Worm (Caenorhabditis elegans) whole organism, midembryonic: Measurements from ENCODE around the gene Y53F4B.17.

Experiments used
- T22C8.4 ChIP-seq: fragments of 200-800 bp; sonication (Bioruptor generic); IDR thresholded peaks from 2 replicates; pipeline ENCODE4 v1.3.6; 2022; ENCODE audit warnings: missing genetic modification characterization, missing compliant biosample characterization
- cog-1 ChIP-seq: sonication (generic microtip); optimal IDR thresholded peaks from 2 replicates; lab custom pipeline; 2016; ENCODE audit warnings: missing genetic modification characterization, missing compliant biosample characterization
- flt-1 ChIP-seq: fragments of 200-800 bp; sonication (Bioruptor generic); IDR thresholded peaks from 2 replicates; pipeline ENCODE4 v1.3.6; 2022; ENCODE audit warnings: missing genetic modification characterization, missing compliant biosample characterization
- klf-2 ChIP-seq: fragments of 200-800 bp; sonication (Bioruptor generic); conservative IDR thresholded peaks from 2 replicates; pipeline ENCODE4 v1.3.6; 2022; ENCODE audit warnings: missing genetic modification reagents, missing genetic modification characterization, missing compliant biosample characterization
- med-1 ChIP-seq: sonication (generic microtip); optimal IDR thresholded peaks from 2 replicates; lab custom pipeline; 2017; ENCODE audit warnings: missing genetic modification characterization, mild to moderate bottlenecking, missing compliant biosample characterization, antibody characterized with exemption, missing genetic modification reagents; ENCODE audit not compliant: insufficient read depth
- ref-1 ChIP-seq: fragments of 200-800 bp; sonication (Bioruptor generic); conservative IDR thresholded peaks from 2 replicates; pipeline ENCODE4 v1.3.6; 2022; ENCODE audit warnings: missing genetic modification reagents, missing genetic modification characterization, missing compliant biosample characterization
- tab-1 ChIP-seq: fragments of 200-800 bp; sonication (Bioruptor generic); IDR thresholded peaks from 2 replicates; pipeline ENCODE4 v1.3.6; 2022; ENCODE audit warnings: missing genetic modification characterization, missing compliant biosample characterization
- ztf-23 ChIP-seq: fragments of 200-800 bp; sonication (Bioruptor generic); IDR thresholded peaks from 2 replicates; pipeline ENCODE4 v1.3.6; 2022; ENCODE audit warnings: missing genetic modification reagents, missing genetic modification characterization, missing compliant biosample characterization
- ztf-29 ChIP-seq: fragments of 200-800 bp; sonication (Bioruptor generic); IDR thresholded peaks from 2 replicates; pipeline ENCODE4 v1.3.6; 2022; ENCODE audit warnings: missing genetic modification reagents, missing genetic modification characterization, missing compliant biosample characterization

The Y53F4B.17 gene

ce11 chrII:15058282-15058681 is at the start of gene Y53F4B.17:
Gene Y53F4B.17, plus strand, starts transcription at chrII:15058656.
- TF ChIP-seq tab-1 (0 out of 2 replicates have a peak, but pooled peaks have one; percentile 33), flt-1 (GFP tag; lab: Robert Waterston, UW) (no peak)

- TF ChIP-seq med-1 (GFP tag; lab: Kevin White, UChicago) (no peak), cog-1 (tag; lab: Kevin White, UChicago) (peak; percentile 4)
These were observed 47.9 kb upstream of the Y53F4B.17 start, which contains the start of the genes Y53F4B.9 and Y53F4B.11 for ce11 chrII:15010366-15011235. Gene Y53F4B.9, minus strand, starts transcription at chrII:15010416. Gene Y53F4B.11, plus strand, starts transcription at chrII:15010748.

ce11 chrII:15014380-15014779 is 44.1 kb upstream of the Y53F4B.17 start, which contains the start of gene Y53F4B.51:
Gene Y53F4B.51, minus strand, starts transcription at chrII:15014442.
- TF ChIP-seq med-1 (GFP tag; lab: Kevin White, UChicago): no peak
- no peak for TF ChIP-seq ztf-23 (GFP tag; lab: Robert Waterston, UW)
- no peak for TF ChIP-seq T22C8.4
- TF ChIP-seq tab-1: no peak
- no peak for TF ChIP-seq flt-1 (GFP tag; lab: Robert Waterston, UW)
- TF ChIP-seq ref-1 (GFP tag; lab: Robert Waterston, UW): no peak
- TF ChIP-seq ztf-29 (GFP tag; lab: Robert Waterston, UW): no peak
- no peak for TF ChIP-seq cog-1 (tag; lab: Kevin White, UChicago)
- TF ChIP-seq klf-2 (GFP tag; lab: Robert Waterston, UW): no peak

- no peak for TF ChIP-seq ztf-23 (GFP tag; lab: Robert Waterston, UW)
- no peak for TF ChIP-seq tab-1
- no peak for TF ChIP-seq ztf-29 (GFP tag; lab: Robert Waterston, UW)
- no peak for TF ChIP-seq cog-1 (tag; lab: Kevin White, UChicago)
- TF ChIP-seq ref-1 (GFP tag; lab: Robert Waterston, UW): no peak
- no peak for TF ChIP-seq med-1 (GFP tag; lab: Kevin White, UChicago)
- no peak for TF ChIP-seq klf-2 (GFP tag; lab: Robert Waterston, UW)
- TF ChIP-seq T22C8.4: no peak
- TF ChIP-seq flt-1 (GFP tag; lab: Robert Waterston, UW): no peak
These were observed 42.8 kb upstream of the Y53F4B.17 start for ce11 chrII:15015669-15016068.

- TF ChIP-seq ztf-29 (GFP tag; lab: Robert Waterston, UW) (no peak), ztf-23 (GFP tag; lab: Robert Waterston, UW) (no peak), flt-1 (GFP tag; lab: Robert Waterston, UW) (no peak), ref-1 (GFP tag; lab: Robert Waterston, UW) (no peak), tab-1 (no peak), med-1 (GFP tag; lab: Kevin White, UChicago) (no peak), T22C8.4 (no peak), cog-1 (tag; lab: Kevin White, UChicago) (no peak), klf-2 (GFP tag; lab: Robert Waterston, UW) (no peak)
These were observed 39.5 kb upstream of the Y53F4B.17 start, which contains the start of gene Y53F4B.12 for ce11 chrII:15018923-15019322. Gene Y53F4B.12, plus strand, starts transcription at chrII:15019223.

- TF ChIP-seq cog-1 (tag; lab: Kevin White, UChicago): no peak
- TF ChIP-seq med-1 (GFP tag; lab: Kevin White, UChicago): no peak
- no peak for TF ChIP-seq flt-1 (GFP tag; lab: Robert Waterston, UW)
- TF ChIP-seq T22C8.4: no peak
These were observed 33.4 kb upstream of the Y53F4B.17 start for ce11 chrII:15025100-15025499.

- TF ChIP-seq tab-1 (no peak), ztf-23 (GFP tag; lab: Robert Waterston, UW) (peak; percentile 70; the same call in 1 of the 2 replicates), T22C8.4 (no peak), cog-1 (tag; lab: Kevin White, UChicago) (peak; percentile 69), ref-1 (GFP tag; lab: Robert Waterston, UW) (no peak; the same call in 1 of the 2 replicates), klf-2 (GFP tag; lab: Robert Waterston, UW) (no peak), med-1 (GFP tag; lab: Kevin White, UChicago) (no peak), ztf-29 (GFP tag; lab: Robert Waterston, UW) (no peak), flt-1 (GFP tag; lab: Robert Waterston, UW) (peak; percentile 64; the same call in 1 of the 2 replicates)
These were observed 32.8 kb upstream of the Y53F4B.17 start, which contains the start of gene cmtr-1 for ce11 chrII:15025599-15026164. Gene cmtr-1, plus strand, starts transcription at chrII:15026114.

ce11 chrII:15026389-15026788 is 32.1 kb upstream of the Y53F4B.17 start:
- TF ChIP-seq ztf-23 (GFP tag; lab: Robert Waterston, UW) (no peak), klf-2 (GFP tag; lab: Robert Waterston, UW) (no peak), tab-1 (no peak), flt-1 (GFP tag; lab: Robert Waterston, UW) (no peak), med-1 (GFP tag; lab: Kevin White, UChicago) (no peak), ref-1 (GFP tag; lab: Robert Waterston, UW) (no peak), ztf-29 (GFP tag; lab: Robert Waterston, UW) (no peak), cog-1 (tag; lab: Kevin White, UChicago) (no peak)

- TF ChIP-seq klf-2 (GFP tag; lab: Robert Waterston, UW) (no peak), T22C8.4 (no peak), ztf-29 (GFP tag; lab: Robert Waterston, UW) (no peak), tab-1 (no peak), cog-1 (tag; lab: Kevin White, UChicago) (no peak), ref-1 (GFP tag; lab: Robert Waterston, UW) (no peak), flt-1 (GFP tag; lab: Robert Waterston, UW) (no peak), med-1 (GFP tag; lab: Kevin White, UChicago) (no peak), ztf-23 (GFP tag; lab: Robert Waterston, UW) (no peak)
These were observed 20.7 kb upstream of the Y53F4B.17 start, which contains the start of gene Y53F4B.14 for ce11 chrII:15037782-15038181. Gene Y53F4B.14, plus strand, starts transcription at chrII:15037991.
